Comparison of ENCODE assay signal across 5 fruit fly cellular contexts in the genomic region with DNA sequence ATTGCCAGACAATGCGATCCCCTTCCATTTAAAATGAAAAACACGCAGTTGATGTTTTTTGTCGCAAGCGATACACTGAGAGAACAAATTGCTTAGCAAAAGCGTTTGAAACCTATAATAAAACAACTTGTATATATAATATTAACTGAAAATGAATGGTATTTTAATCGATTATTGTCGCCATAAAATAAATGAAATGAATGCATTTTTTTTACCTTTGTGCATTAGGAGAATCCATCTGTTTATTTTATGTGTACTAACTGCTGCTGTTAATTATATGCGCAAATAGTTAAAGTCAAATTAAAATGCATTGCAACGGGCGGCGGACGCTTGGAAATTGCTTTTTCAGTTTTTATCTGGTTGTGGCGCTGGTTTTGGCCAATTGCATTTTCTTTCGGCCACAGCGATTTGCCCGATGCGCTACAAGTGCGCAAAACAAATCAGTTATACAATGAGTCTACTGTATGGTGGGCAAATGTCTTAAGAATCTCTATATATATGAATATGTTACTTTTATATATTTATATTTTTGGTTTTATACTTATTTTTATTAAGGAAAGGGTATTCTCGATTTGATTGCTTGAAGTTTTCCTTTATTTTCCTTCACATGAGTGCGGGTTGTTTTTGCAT.
TF ChIP-seq lines count a peak whose summit lies in the region.

No protein-coding gene starts in this region.

- TF ChIP-seq CTCF in whole organism, embryonic (GFP tag; optimal IDR thresholded peaks at IDR 0.05; lab: Kevin White, UChicago), result no peak

TF ChIP-seq in whole organism, adult, 20 proteins besides CTCF, POLR2A, EP300 and RAD21:
- TF ChIP-seq Hr96 (GFP tag; optimal IDR thresholded peaks at IDR 0.05; lab: Kevin White, UChicago) (peak; percentile 58), cic (GFP tag; optimal IDR thresholded peaks at IDR 0.05; lab: Kevin White, UChicago) (no peak), CG5204 (GFP tag; optimal IDR thresholded peaks at IDR 0.05; lab: Kevin White, UChicago) (peak; percentile 6), CG7101 (tag; optimal IDR thresholded peaks at IDR 0.05; lab: Kevin White, UChicago) (peak; percentile 64), Crg-1 (GFP tag; optimal IDR thresholded peaks at IDR 0.05; lab: Kevin White, UChicago) (no peak), ovo (GFP tag; optimal IDR thresholded peaks at IDR 0.05; lab: Kevin White, UChicago) (no peak), CG33017 (tag; optimal IDR thresholded peaks at IDR 0.05; lab: Kevin White, UChicago) (peak; percentile 52), CG11617 (GFP tag; optimal IDR thresholded peaks at IDR 0.05; lab: Kevin White, UChicago) (peak; percentile 49), CG7045 (GFP tag; optimal IDR thresholded peaks at IDR 0.05; lab: Kevin White, UChicago) (peak; percentile 27), CG14711 (tag; optimal IDR thresholded peaks at IDR 0.05; lab: Kevin White, UChicago) (peak; percentile 74), pad (GFP tag; optimal IDR thresholded peaks at IDR 0.05; lab: Kevin White, UChicago) (peak; percentile 13)

TF ChIP-seq in whole organism, embryonic, 481 proteins besides CTCF, POLR2A, EP300 and RAD21 (continues in another document):
- TF ChIP-seq pnt (GFP tag; optimal IDR thresholded peaks at IDR 0.05; lab: Kevin White, UChicago) (no peak), CG11504 (tag; optimal IDR thresholded peaks at IDR 0.05; lab: Kevin White, UChicago) (peak; percentile 72), phol (tag; optimal IDR thresholded peaks at IDR 0.05; lab: Kevin White, UChicago) (peak; percentile 53), gsb (GFP tag; IDR thresholded peaks at IDR 0.05; lab: Robert Waterston, UW) (no peak), Taf1 (GFP tag; IDR thresholded peaks at IDR 0.05; lab: Robert Waterston, UW) (no peak), ham (GFP tag; IDR thresholded peaks at IDR 0.05; lab: Robert Waterston, UW) (no peak), pan (optimal IDR thresholded peaks at IDR 0.05; lab: Kevin White, UChicago) (no peak), pan (GFP tag; optimal IDR thresholded peaks at IDR 0.05 in 1 of 2, IDR thresholded peaks at IDR 0.05 in 1 of 2) (peak in 1 of 2 experiments; percentile 53), Oli (tag; optimal IDR thresholded peaks at IDR 0.05; lab: Kevin White, UChicago) (peak; percentile 20), Adf1 (GFP tag; IDR thresholded peaks at IDR 0.05; lab: Robert Waterston, UW) (no peak), D19A (tag; optimal IDR thresholded peaks at IDR 0.05; lab: Kevin White, UChicago) (peak; percentile 24), CG11723 (GFP tag; optimal IDR thresholded peaks at IDR 0.05; lab: Kevin White, UChicago) (no peak), CG6813 (GFP tag; optimal IDR thresholded peaks at IDR 0.05; lab: Kevin White, UChicago) (no peak), klu (GFP tag; IDR thresholded peaks at IDR 0.05; lab: Robert Waterston, UW) (no peak), CG16815 (GFP tag; optimal IDR thresholded peaks at IDR 0.05; lab: Kevin White, UChicago) (no peak), tgo (GFP tag; IDR thresholded peaks at IDR 0.05; lab: Robert Waterston, UW) (0 out of 3 replicates have a peak, but pooled peaks have one; percentile 31), CG3065 (GFP tag; optimal IDR thresholded peaks at IDR 0.05; lab: Kevin White, UChicago) (no peak), gro (GFP tag; optimal IDR thresholded peaks at IDR 0.05; lab: Kevin White, UChicago) (no peak), CG4424 (GFP tag; optimal IDR thresholded peaks at IDR 0.05; lab: Kevin White, UChicago) (peak; percentile 22)

TF ChIP-seq in whole organism, prepupa, 60 proteins besides CTCF, POLR2A, EP300 and RAD21 (continues in another document):
- TF ChIP-seq ss (GFP tag; optimal IDR thresholded peaks at IDR 0.05; lab: Kevin White, UChicago) (peak in 1 of 2 experiments; percentile 34), esn (GFP tag; optimal IDR thresholded peaks at IDR 0.05; lab: Kevin White, UChicago) (peak; percentile 49), net (GFP tag; optimal IDR thresholded peaks at IDR 0.05; lab: Kevin White, UChicago) (peak; percentile 55), Hr39 (GFP tag; optimal IDR thresholded peaks at IDR 0.05; lab: Kevin White, UChicago) (peak; percentile 32), CG11294 (GFP tag; IDR thresholded peaks at IDR 0.05; lab: Robert Waterston, UW) (peak; percentile 61), CG3032 (tag; optimal IDR thresholded peaks at IDR 0.05; lab: Kevin White, UChicago) (peak; percentile 65), CG9139 (GFP tag; optimal IDR thresholded peaks at IDR 0.05; lab: Kevin White, UChicago) (no peak), CG10631 (GFP tag; optimal IDR thresholded peaks at IDR 0.05; lab: Kevin White, UChicago) (peak; percentile 57), CG6276 (GFP tag; optimal IDR thresholded peaks at IDR 0.05; lab: Kevin White, UChicago) (peak; percentile 61), Eip93F (GFP tag; optimal IDR thresholded peaks at IDR 0.05; lab: Kevin White, UChicago) (no peak), CG6163 (GFP tag; IDR thresholded peaks at IDR 0.05; lab: Robert Waterston, UW) (peak; percentile 77; the same call in 2 of the 3 replicates), CG34406 (GFP tag; optimal IDR thresholded peaks at IDR 0.05; lab: Kevin White, UChicago) (peak; percentile 48), fd59A (GFP tag; optimal IDR thresholded peaks at IDR 0.05; lab: Kevin White, UChicago) (no peak), fkh (GFP tag; optimal IDR thresholded peaks at IDR 0.05; lab: Kevin White, UChicago) (no peak), CG32006 (GFP tag; optimal IDR thresholded peaks at IDR 0.05; lab: Kevin White, UChicago) (peak; percentile 70), dac (GFP tag; optimal IDR thresholded peaks at IDR 0.05; lab: Kevin White, UChicago) (peak; percentile 24), dsx (GFP tag; optimal IDR thresholded peaks at IDR 0.05; lab: Kevin White, UChicago; ENCODE audit: poor library complexity, severe bottlenecking) (peak; percentile 29), Blimp-1 (GFP tag; optimal IDR thresholded peaks at IDR 0.05; lab: Kevin White, UChicago) (no peak)

TF ChIP-seq in whole organism, pupa, 21 proteins besides CTCF, POLR2A, EP300 and RAD21 (continues in another document):
- peak; percentile 82 for TF ChIP-seq fd96Ca (GFP tag; IDR thresholded peaks at IDR 0.05; lab: Robert Waterston, UW)
- TF ChIP-seq CG4496 (GFP tag; IDR thresholded peaks at IDR 0.05; lab: Robert Waterston, UW), result peak; percentile 81
- TF ChIP-seq CG10348 (GFP tag; IDR thresholded peaks at IDR 0.05; lab: Robert Waterston, UW), result no peak
- TF ChIP-seq gl (tag; optimal IDR thresholded peaks at IDR 0.05; lab: Kevin White, UChicago), result no peak
- TF ChIP-seq CG34367 (tag; optimal IDR thresholded peaks at IDR 0.05; lab: Kevin White, UChicago), result peak; percentile 19
- TF ChIP-seq CG9948 (tag; optimal IDR thresholded peaks at IDR 0.05; lab: Kevin White, UChicago), result peak; percentile 46
- peak; percentile 65 for TF ChIP-seq CG15710 (tag; optimal IDR thresholded peaks at IDR 0.05; lab: Kevin White, UChicago)
- peak; percentile 57 for TF ChIP-seq CG17806 (tag; optimal IDR thresholded peaks at IDR 0.05; lab: Kevin White, UChicago)
- TF ChIP-seq CG13204 (GFP tag; optimal IDR thresholded peaks at IDR 0.05; lab: Kevin White, UChicago), result no peak
- peak; percentile 62 for TF ChIP-seq CG14655 (GFP tag; optimal IDR thresholded peaks at IDR 0.05; lab: Kevin White, UChicago)
- no peak for TF ChIP-seq D1 (tag; optimal IDR thresholded peaks at IDR 0.05; lab: Kevin White, UChicago)
- peak; percentile 69; the same call in 1 of the 2 replicates for TF ChIP-seq CG32121 (GFP tag; IDR thresholded peaks at IDR 0.05; lab: Robert Waterston, UW)
- no peak for TF ChIP-seq Snoo (tag; optimal IDR thresholded peaks at IDR 0.05; lab: Kevin White, UChicago)
- TF ChIP-seq rn (GFP tag; IDR thresholded peaks at IDR 0.05; lab: Robert Waterston, UW), result peak; percentile 17; the same call in 1 of the 2 replicates
- peak; percentile 27 for TF ChIP-seq Pif1B (GFP tag; optimal IDR thresholded peaks at IDR 0.05; lab: Kevin White, UChicago)
- TF ChIP-seq CG12605 (GFP tag; IDR thresholded peaks at IDR 0.05; lab: Robert Waterston, UW), result no peak; the same call in none of the 2 replicates
- no peak for TF ChIP-seq EcR (GFP tag; optimal IDR thresholded peaks at IDR 0.05; lab: Kevin White, UChicago)
- TF ChIP-seq CG8159 (tag; optimal IDR thresholded peaks at IDR 0.05; lab: Kevin White, UChicago), result peak; percentile 69
- TF ChIP-seq CG8301 (tag; optimal IDR thresholded peaks at IDR 0.05; lab: Kevin White, UChicago), result peak; percentile 55
- TF ChIP-seq Ets98B (GFP tag; IDR thresholded peaks at IDR 0.05; lab: Robert Waterston, UW), result peak; percentile 62

TF ChIP-seq in whole organism, wandering third instar larva, 38 proteins besides CTCF, POLR2A, EP300 and RAD21:
- TF ChIP-seq h (GFP tag; optimal IDR thresholded peaks at IDR 0.05; lab: Kevin White, UChicago) (peak; percentile 32), foxo (GFP tag; optimal IDR thresholded peaks at IDR 0.05; lab: Kevin White, UChicago) (peak in 1 of 2 experiments; percentile 35), fru (GFP tag; optimal IDR thresholded peaks at IDR 0.05; lab: Kevin White, UChicago) (peak; percentile 33), Vsx2 (GFP tag; optimal IDR thresholded peaks at IDR 0.05; lab: Kevin White, UChicago; ENCODE audit: partially characterized antibody) (no peak), dmrt93B (GFP tag; optimal IDR thresholded peaks at IDR 0.05; lab: Kevin White, UChicago) (peak; percentile 23), brk (GFP tag; optimal IDR thresholded peaks at IDR 0.05; lab: Kevin White, UChicago) (no peak), HLH106 (tag; optimal IDR thresholded peaks at IDR 0.05; lab: Kevin White, UChicago) (peak; percentile 42)
